Worm (Caenorhabditis elegans): ENCODE data around the gene C06G3.3.

- TF ChIP-seq ets-4 (GFP tag; optimal IDR thresholded peaks at IDR 0.05) (no peak), pha-4 (tag; optimal IDR thresholded peaks at IDR 0.05) (no peak), unc-130 (GFP tag; optimal IDR thresholded peaks at IDR 0.05) (no peak)
Observed at ce11 chrIV:7017123-7017674, 18.7 kb upstream of the C06G3.3 start, which contains the start of gene gldi-4.

All from whole organism, young adult.